Fruit fly (Drosophila melanogaster): ENCODE data around the gene cas.

cas gene

DNA sequence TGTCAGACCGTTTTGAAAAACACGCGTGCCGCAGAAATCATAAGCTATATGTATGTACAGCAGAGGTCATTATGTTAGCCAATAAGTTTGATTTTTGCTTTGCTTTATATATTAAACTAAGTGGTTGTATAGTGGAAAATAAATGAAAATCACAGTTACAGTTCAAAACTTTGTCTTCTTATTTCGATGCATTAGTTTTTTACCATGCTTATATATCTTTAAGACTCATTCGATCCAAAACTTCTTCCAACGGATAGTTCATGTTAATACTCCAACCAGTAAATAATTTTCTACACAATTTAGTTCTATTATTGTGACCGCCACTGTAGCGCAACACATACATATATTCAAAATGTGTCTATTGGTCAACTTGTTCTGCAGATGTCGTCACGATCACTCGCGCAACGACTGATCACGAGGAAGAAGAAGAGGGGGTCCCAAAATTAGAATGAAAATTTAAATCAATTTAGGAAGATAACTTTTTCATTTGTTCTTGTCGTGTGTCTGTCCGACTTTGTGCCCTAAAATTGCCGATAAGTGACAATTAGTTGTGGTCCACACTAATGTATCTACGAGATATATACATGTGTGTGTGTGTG, 11.0 kb downstream of the cas start (continued):
- TF ChIP-seq ewg (GFP tag; optimal IDR thresholded peaks at IDR 0.05), result peak; percentile 24
- TF ChIP-seq CG10431 (GFP tag; optimal IDR thresholded peaks at IDR 0.05), result no peak
- TF ChIP-seq unc-4 (GFP tag; IDR thresholded peaks at IDR 0.05; ENCODE audit: partially characterized antibody), result no peak
- TF ChIP-seq CG7963 (GFP tag; IDR thresholded peaks at IDR 0.05; ENCODE audit: partially characterized antibody), result no peak
- TF ChIP-seq CG2889 (GFP tag; IDR thresholded peaks at IDR 0.05), result no peak
- no peak for TF ChIP-seq CG34376 (GFP tag; optimal IDR thresholded peaks at IDR 0.05)
- peak; percentile 67 for TF ChIP-seq CG1233 (GFP tag; optimal IDR thresholded peaks at IDR 0.05)
- peak; percentile 20 for TF ChIP-seq oc (tag; optimal IDR thresholded peaks at IDR 0.05)
- no peak for TF ChIP-seq dan (GFP tag; IDR thresholded peaks at IDR 0.05)
- TF ChIP-seq Hmr (GFP tag; optimal IDR thresholded peaks at IDR 0.05), result peak; percentile 60
- peak; percentile 79 for TF ChIP-seq CG15269 (tag; optimal IDR thresholded peaks at IDR 0.05)
- peak; percentile 47 for TF ChIP-seq Dek (tag; optimal IDR thresholded peaks at IDR 0.05)
- no peak for TF ChIP-seq dmrt11E (tag; optimal IDR thresholded peaks at IDR 0.05)
- no peak for TF ChIP-seq Sry-β (GFP tag; optimal IDR thresholded peaks at IDR 0.05)
- 0 out of 2 replicates have a peak, but pooled peaks have one; percentile 42 for TF ChIP-seq CG32767 (GFP tag; IDR thresholded peaks at IDR 0.05)
- peak; percentile 48 for TF ChIP-seq ems (GFP tag; optimal IDR thresholded peaks at IDR 0.05)
- TF ChIP-seq knrl (GFP tag; IDR thresholded peaks at IDR 0.05; ENCODE audit: partially characterized antibody), result no peak
- no peak for TF ChIP-seq CG5245 (GFP tag; optimal IDR thresholded peaks at IDR 0.05)
- peak; percentile 54 for TF ChIP-seq tx (GFP tag; optimal IDR thresholded peaks at IDR 0.05)
- no peak for TF ChIP-seq CG7745 (tag; optimal IDR thresholded peaks at IDR 0.05)
- no peak for TF ChIP-seq fu2 (GFP tag; optimal IDR thresholded peaks at IDR 0.05)
- peak; percentile 8 for TF ChIP-seq slp2 (GFP tag; optimal IDR thresholded peaks at IDR 0.05)
- TF ChIP-seq CG8388 (GFP tag; optimal IDR thresholded peaks at IDR 0.05), result peak; percentile 67
- no peak for TF ChIP-seq insv (GFP tag; optimal IDR thresholded peaks at IDR 0.05)
- 0 out of 2 replicates have a peak, but pooled peaks have one; percentile 9 for TF ChIP-seq Ada2b (GFP tag; IDR thresholded peaks at IDR 0.05)
- TF ChIP-seq kni (GFP tag; optimal IDR thresholded peaks at IDR 0.05), result no peak
- peak; percentile 50; the same call in 1 of the 2 replicates for TF ChIP-seq Rfx (GFP tag; IDR thresholded peaks at IDR 0.05)
- TF ChIP-seq kay (GFP tag; optimal IDR thresholded peaks at IDR 0.05), result no peak
- TF ChIP-seq CG17328 (GFP tag; IDR thresholded peaks at IDR 0.05), result peak; percentile 39; the same call in 1 of the 2 replicates
- TF ChIP-seq her (GFP tag; optimal IDR thresholded peaks at IDR 0.05), result no peak
- TF ChIP-seq CG12391 (tag; optimal IDR thresholded peaks at IDR 0.05), result peak; percentile 73
- peak; percentile 43 to 56 for TF ChIP-seq chif (GFP tag; optimal IDR thresholded peaks at IDR 0.05)
- TF ChIP-seq psq (GFP tag; optimal IDR thresholded peaks at IDR 0.05), result no peak
- TF ChIP-seq Adf1 (GFP tag; IDR thresholded peaks at IDR 0.05), result no peak
- no peak for TF ChIP-seq CG2678 (tag; optimal IDR thresholded peaks at IDR 0.05)
- TF ChIP-seq CG13894 (tag; optimal IDR thresholded peaks at IDR 0.05), result no peak
- TF ChIP-seq scrt (GFP tag; optimal IDR thresholded peaks at IDR 0.05), result no peak
- no peak for TF ChIP-seq CG5953 (GFP tag; IDR thresholded peaks at IDR 0.05)
- peak; percentile 66 for TF ChIP-seq lab (GFP tag; optimal IDR thresholded peaks at IDR 0.05)
- TF ChIP-seq Jarid2 (GFP tag; optimal IDR thresholded peaks at IDR 0.05), result no peak
- TF ChIP-seq CG13287 (GFP tag; IDR thresholded peaks at IDR 0.05; ENCODE audit: partially characterized antibody), result no peak
- no peak for TF ChIP-seq pho (GFP tag; optimal IDR thresholded peaks at IDR 0.05)
- TF ChIP-seq sob (GFP tag; IDR thresholded peaks at IDR 0.05), result peak; percentile 56; the same call in 1 of the 2 replicates
- TF ChIP-seq CG1647 (GFP tag; optimal IDR thresholded peaks at IDR 0.05), result peak; percentile 27
- TF ChIP-seq ab (GFP tag; optimal IDR thresholded peaks at IDR 0.05), result no peak
- TF ChIP-seq unpg (GFP tag; optimal IDR thresholded peaks at IDR 0.05), result no peak
- peak; percentile 54 for TF ChIP-seq gcm (GFP tag; optimal IDR thresholded peaks at IDR 0.05)
- no peak for TF ChIP-seq luna (GFP tag; optimal IDR thresholded peaks at IDR 0.05)
- TF ChIP-seq MESR4 (GFP tag; optimal IDR thresholded peaks at IDR 0.05), result no peak

Data from whole organism, embryonic.